Worm (Caenorhabditis elegans): ENCODE data around the gene hot-4.

hot-4 gene

ce11 chrIII:6206161-6206853 is 10.9 kb upstream of the hot-4 start, which contains the start of the genes sna-3 and rps-3:
Gene sna-3 (minus strand): TSS chrIII:6206211.
Gene rps-3 (plus strand): TSS chrIII:6206803.
- TF ChIP-seq unc-120 (tag; optimal IDR thresholded peaks at IDR 0.05; ENCODE audit: poor library complexity, severe bottlenecking) (peak; percentile 49), nhr-2 (tag; optimal IDR thresholded peaks at IDR 0.05) (peak; percentile 43), sem-2 (GFP tag; optimal IDR thresholded peaks at IDR 0.05) (no peak), lin-32 (GFP tag; optimal IDR thresholded peaks at IDR 0.05) (no peak), ham-2 (GFP tag; optimal IDR thresholded peaks at IDR 0.05) (no peak), unc-39 (tag; optimal IDR thresholded peaks at IDR 0.05) (no peak), ces-1 (GFP tag; optimal IDR thresholded peaks at IDR 0.05) (no peak), unc-62 (GFP tag; optimal IDR thresholded peaks at IDR 0.05) (peak; percentile 14), mls-2 (tag; optimal IDR thresholded peaks at IDR 0.05) (peak; percentile 69), mab-5 (tag; optimal IDR thresholded peaks at IDR 0.05) (no peak), lsy-2 (tag; optimal IDR thresholded peaks at IDR 0.05) (peak; percentile 87), elt-1 (tag; optimal IDR thresholded peaks at IDR 0.05; ENCODE audit: borderline replicate concordance, insufficient read depth) (no peak), zip-8 (tag; optimal IDR thresholded peaks at IDR 0.05) (no peak), elt-3 (tag; optimal IDR thresholded peaks at IDR 0.05) (no peak), nhr-237 (tag; optimal IDR thresholded peaks at IDR 0.05) (peak; percentile 63), nhr-12 (tag; optimal IDR thresholded peaks at IDR 0.05) (no peak), blmp-1 (tag; optimal IDR thresholded peaks at IDR 0.05) (no peak), pha-4 (tag; optimal IDR thresholded peaks at IDR 0.05) (peak; percentile 32), ztf-11 (tag; optimal IDR thresholded peaks at IDR 0.05) (no peak), ceh-43 (GFP tag; optimal IDR thresholded peaks at IDR 0.05) (no peak), snpc-4 (tag; optimal IDR thresholded peaks at IDR 0.05) (no peak), flh-1 (GFP tag; optimal IDR thresholded peaks at IDR 0.05) (no peak), bed-3 (GFP tag; optimal IDR thresholded peaks at IDR 0.05) (no peak), ceh-83 (GFP tag; optimal IDR thresholded peaks at IDR 0.05) (no peak), mep-1 (tag; optimal IDR thresholded peaks at IDR 0.05) (peak; percentile 83), sptf-1 (tag; optimal IDR thresholded peaks at IDR 0.05) (peak; percentile 35), tbx-8 (GFP tag; optimal IDR thresholded peaks at IDR 0.05) (no peak), cnd-1 (tag; optimal IDR thresholded peaks at IDR 0.05) (no peak), nhr-28 (tag; optimal IDR thresholded peaks at IDR 0.05) (no peak), M03D4.4 (tag; optimal IDR thresholded peaks at IDR 0.05) (no peak), lin-13 (tag; optimal IDR thresholded peaks at IDR 0.05) (peak; percentile 75), ceh-39 (tag; optimal IDR thresholded peaks at IDR 0.05) (peak; percentile 74), hlh-1 (tag; optimal IDR thresholded peaks at IDR 0.05) (peak; percentile 60), nhr-76 (tag; optimal IDR thresholded peaks at IDR 0.05) (no peak), drap-1 (GFP tag; optimal IDR thresholded peaks at IDR 0.05) (no peak)

- TF ChIP-seq blmp-1 (tag; optimal IDR thresholded peaks at IDR 0.05) = no peak
These were observed 10.2 kb upstream of the hot-4 start for ce11 chrIII:6207046-6207445.

- TF ChIP-seq snpc-4 (tag; optimal IDR thresholded peaks at IDR 0.05) (no peak), mep-1 (tag; optimal IDR thresholded peaks at IDR 0.05) (no peak), nhr-76 (tag; optimal IDR thresholded peaks at IDR 0.05) (no peak), nhr-237 (tag; optimal IDR thresholded peaks at IDR 0.05) (no peak), nhr-28 (tag; optimal IDR thresholded peaks at IDR 0.05) (no peak), lin-32 (GFP tag; optimal IDR thresholded peaks at IDR 0.05) (no peak), zip-8 (tag; optimal IDR thresholded peaks at IDR 0.05) (no peak)
These were observed 9.3 kb upstream of the hot-4 start, which contains the start of gene C23G10.2 for ce11 chrIII:6207881-6208280. Gene C23G10.2 (plus strand): TSS chrIII:6208064.

ce11 chrIII:6208984-6209383 is 8.2 kb upstream of the hot-4 start, which contains the start of gene C23G10.1:
Gene C23G10.1 (plus strand): TSS chrIII:6209284.
- TF ChIP-seq nhr-237 (tag; optimal IDR thresholded peaks at IDR 0.05) (no peak), sem-2 (GFP tag; optimal IDR thresholded peaks at IDR 0.05) (no peak), drap-1 (GFP tag; optimal IDR thresholded peaks at IDR 0.05) (no peak)
